Worm (Caenorhabditis elegans): ENCODE results near the gene lgc-39.

- TF ChIP-seq ZK337.2 (GFP tag; IDR thresholded peaks at IDR 0.05) (no peak), snpc-4 (tag; optimal IDR thresholded peaks at IDR 0.05) (no peak), zfp-3 (GFP tag; conservative IDR thresholded peaks at IDR 0.05) (no peak), pqm-1 (tag; optimal IDR thresholded peaks at IDR 0.05) (no peak), saeg-2 (GFP tag; IDR thresholded peaks at IDR 0.05) (no peak), zag-1 (tag; optimal IDR thresholded peaks at IDR 0.05) (no peak), ama-1 (optimal IDR thresholded peaks at IDR 0.05) (no peak), F26F4.8 (GFP tag; conservative IDR thresholded peaks at IDR 0.05) (no peak), mxl-2 (GFP tag; conservative IDR thresholded peaks at IDR 0.05) (no peak), duxl-1 (tag; optimal IDR thresholded peaks at IDR 0.05; ENCODE audit: poor library complexity) (no peak)
Observed at ce11 chrV:7130974-7131373, 44.3 kb upstream of the lgc-39 start, which contains the start of gene srx-36.

Measured in whole organism, L4 larva.